Fruit fly (Drosophila melanogaster) whole organism, wandering third instar larva: Measurements from ENCODE around the gene CG17906.

Experiments
- Abd-B ChIP-seq: fragments of >200 bp; optimal IDR thresholded peaks from 2 replicates; lab custom pipeline; 2017; ENCODE audit warnings: missing biosample characterization, missing genetic modification characterization
- CG32264 ChIP-seq: fragments of 200-800 bp; sonication (Bioruptor generic); optimal IDR thresholded peaks from 2 replicates; lab custom pipeline; 2016; ENCODE audit warnings: missing biosample characterization, missing genetic modification characterization
- CrebA ChIP-seq: fragments of 200-800 bp; sonication (Bioruptor generic); optimal IDR thresholded peaks from 2 replicates; lab custom pipeline; 2016; ENCODE audit warnings: missing biosample characterization, mild to moderate bottlenecking, missing genetic modification characterization, borderline replicate concordance
- Dfd ChIP-seq: fragments of >200 bp; optimal IDR thresholded peaks from 2 replicates; lab custom pipeline; 2017; ENCODE audit warnings: missing biosample characterization, missing genetic modification characterization
- Dif ChIP-seq: fragments of 200-275, 200-300 bp; sonication (Bioruptor generic); optimal IDR thresholded peaks from 2 replicates; lab custom pipeline; 2018; ENCODE audit warnings: missing biosample characterization, missing genetic modification characterization; ENCODE audit not compliant: partially characterized antibody
- GATAd ChIP-seq: sonication (Bioruptor generic); optimal IDR thresholded peaks from 2 replicates; lab custom pipeline; 2016; ENCODE audit warnings: missing biosample characterization, missing genetic modification characterization
- Hnf4 ChIP-seq: fragments of 200-800 bp; sonication (Bioruptor generic); optimal IDR thresholded peaks from 2 replicates; lab custom pipeline; 2016; ENCODE audit warnings: missing biosample characterization, mild to moderate bottlenecking, missing genetic modification characterization
- Hr78 ChIP-seq: fragments of >200 bp; optimal IDR thresholded peaks from 2 replicates; lab custom pipeline; 2017; ENCODE audit warnings: missing biosample characterization, missing genetic modification characterization
- Hr83 ChIP-seq: fragments of 200-300 bp; sonication (Bioruptor generic); optimal IDR thresholded peaks from 2 replicates; lab custom pipeline; 2016; ENCODE audit warnings: missing biosample characterization, mild to moderate bottlenecking, missing genetic modification characterization, moderate library complexity; ENCODE audit not compliant: poor library complexity, severe bottlenecking
- Jra ChIP-seq: sonication (Bioruptor generic); optimal IDR thresholded peaks from 2 replicates; lab custom pipeline; 2016; ENCODE audit warnings: missing biosample characterization, missing genetic modification characterization
- Myc ChIP-seq: fragments of >200 bp; optimal IDR thresholded peaks from 2 replicates; lab custom pipeline; 2017
- N ChIP-seq: fragments of >200 bp; optimal IDR thresholded peaks from 2 replicates; lab custom pipeline; 2018; ENCODE audit warnings: missing biosample characterization, missing external identifiers, missing genetic modification characterization
- OdsH ChIP-seq: fragments of 200-800 bp; sonication (Bioruptor generic); optimal IDR thresholded peaks from 2 replicates; lab custom pipeline; 2016; ENCODE audit warnings: missing biosample characterization, mild to moderate bottlenecking, missing genetic modification characterization
- Rel ChIP-seq, 2 experiments: fragments of 200-800 bp; sonication (Bioruptor generic) in 1 of 2; optimal IDR thresholded peaks; 2 replicates in 1 of 2; 3 replicates in 1 of 2; lab custom pipeline; 2016 to 2019; ENCODE audit warnings: mild to moderate bottlenecking in 2 of 2, missing biosample characterization in 2 of 2, missing genetic modification characterization in 2 of 2, moderate library complexity in 1 of 2
- Sp1 ChIP-seq: fragments of 200-800 bp; sonication (Bioruptor generic); optimal IDR thresholded peaks from 3 replicates; lab custom pipeline; 2019; ENCODE audit warnings: missing biosample characterization, mild to moderate bottlenecking, missing genetic modification characterization, moderate library complexity
- Vsx2 ChIP-seq: fragments of 200-300, 225-300 bp; sonication (Bioruptor generic); optimal IDR thresholded peaks from 2 replicates; lab custom pipeline; 2018; ENCODE audit warnings: missing biosample characterization, missing genetic modification characterization; ENCODE audit not compliant: partially characterized antibody
- br ChIP-seq: fragments of 200-800 bp; sonication (Bioruptor generic); optimal IDR thresholded peaks from 2 replicates; lab custom pipeline; 2016; ENCODE audit warnings: missing biosample characterization, missing genetic modification characterization
- brk ChIP-seq: fragments of 200-800 bp; sonication (Bioruptor generic); optimal IDR thresholded peaks from 2 replicates; lab custom pipeline; 2016; ENCODE audit warnings: missing biosample characterization, mild to moderate bottlenecking, missing genetic modification characterization
- dl ChIP-seq, 2 experiments: fragments of 175-275, 200-275 bp in 1 of 2; fragments of 200-275 bp in 1 of 2; sonication (Bioruptor generic); optimal IDR thresholded peaks; lab custom pipeline; 2018; ENCODE audit warnings: mild to moderate bottlenecking in 2 of 2, missing biosample characterization in 2 of 2, missing genetic modification characterization in 2 of 2, moderate library complexity in 2 of 2; ENCODE audit not compliant: partially characterized antibody in 2 of 2, insufficient read depth in 1 of 2
- dmrt93B ChIP-seq: fragments of 200-800 bp; sonication (Bioruptor generic); optimal IDR thresholded peaks from 2 replicates; lab custom pipeline; 2018; ENCODE audit warnings: missing biosample characterization, mild to moderate bottlenecking, missing genetic modification characterization
- dsf ChIP-seq: sonication (Bioruptor generic); optimal IDR thresholded peaks from 2 replicates; lab custom pipeline; 2016; ENCODE audit warnings: missing biosample characterization, missing genetic modification characterization, borderline replicate concordance
- ey ChIP-seq: fragments of 200-800 bp; sonication (Bioruptor generic); optimal IDR thresholded peaks from 2 replicates; lab custom pipeline; 2016; ENCODE audit warnings: missing biosample characterization, missing genetic modification characterization
- foxo ChIP-seq, 2 experiments: fragments of 200-800 bp; sonication (Bioruptor generic); optimal IDR thresholded peaks; 2 replicates in 1 of 2; 3 replicates in 1 of 2; lab custom pipeline; 2016 to 2017; ENCODE audit warnings: missing biosample characterization in 2 of 2, missing genetic modification characterization in 2 of 2
- fru ChIP-seq: fragments of 200-800 bp; sonication (Bioruptor generic); optimal IDR thresholded peaks from 3 replicates; lab custom pipeline; 2016; ENCODE audit warnings: missing biosample characterization, mild to moderate bottlenecking, missing genetic modification characterization
- h ChIP-seq: fragments of 200-800 bp; sonication (Bioruptor generic); optimal IDR thresholded peaks from 3 replicates; lab custom pipeline; 2016; ENCODE audit warnings: missing biosample characterization, mild to moderate bottlenecking, missing genetic modification characterization
- lola ChIP-seq: fragments of >200 bp; optimal IDR thresholded peaks from 2 replicates; lab custom pipeline; 2017; ENCODE audit warnings: missing biosample characterization, missing genetic modification characterization
- pan ChIP-seq: fragments of >200 bp; optimal IDR thresholded peaks from 2 replicates; lab custom pipeline; 2017
- psq ChIP-seq: fragments of 200-800 bp; sonication (Bioruptor generic); optimal IDR thresholded peaks from 3 replicates; lab custom pipeline; 2017; ENCODE audit warnings: missing biosample characterization, mild to moderate bottlenecking, missing genetic modification characterization, moderate library complexity
- rgr ChIP-seq: fragments of 200-800 bp; sonication (Bioruptor generic); optimal IDR thresholded peaks from 3 replicates; lab custom pipeline; 2016; ENCODE audit warnings: missing biosample characterization, mild to moderate bottlenecking, missing genetic modification characterization
- sage ChIP-seq: fragments of 200-800 bp; sonication (Bioruptor generic); optimal IDR thresholded peaks from 2 replicates; lab custom pipeline; 2016; ENCODE audit warnings: missing biosample characterization, mild to moderate bottlenecking, missing genetic modification characterization
- sv ChIP-seq: fragments of 200-800 bp; sonication (Bioruptor generic); optimal IDR thresholded peaks from 3 replicates; lab custom pipeline; 2016; ENCODE audit warnings: missing biosample characterization, missing genetic modification characterization
- tai ChIP-seq: sonication (Bioruptor generic); optimal IDR thresholded peaks from 2 replicates; lab custom pipeline; 2016; ENCODE audit warnings: missing biosample characterization, missing genetic modification characterization
- woc ChIP-seq: sonication (Bioruptor generic); optimal IDR thresholded peaks from 2 replicates; lab custom pipeline; 2016; ENCODE audit warnings: missing biosample characterization, mild to moderate bottlenecking, missing genetic modification characterization

The CG17906 gene

dm6 chr2L:8972905-8973304, 21.3 kb upstream of the CG17906 start:
- TF ChIP-seq Hr78 (GFP tag; lab: Kevin White, UChicago) (no peak), Myc (lab: Kevin White, UChicago) (no peak), h (GFP tag; lab: Kevin White, UChicago) (no peak), lola (GFP tag; lab: Kevin White, UChicago) (no peak), woc (GFP tag; lab: Kevin White, UChicago) (no peak), Hnf4 (GFP tag; lab: Kevin White, UChicago) (no peak)

dm6 chr2L:8974506-8974905, 19.7 kb upstream of the CG17906 start:
- peak; percentile 21 for TF ChIP-seq N (GFP tag; lab: Kevin White, UChicago)
- TF ChIP-seq Myc (lab: Kevin White, UChicago), result peak; percentile 41
- TF ChIP-seq Hnf4 (GFP tag; lab: Kevin White, UChicago), result no peak

- no peak for TF ChIP-seq Hr83 (GFP tag; lab: Kevin White, UChicago)
- TF ChIP-seq Vsx2 (GFP tag; lab: Kevin White, UChicago), result no peak
- no peak for TF ChIP-seq rgr (GFP tag; lab: Kevin White, UChicago)
- TF ChIP-seq woc (GFP tag; lab: Kevin White, UChicago), result no peak
- TF ChIP-seq foxo (GFP tag; optimal IDR thresholded peaks at IDR 0.05; lab: Kevin White, UChicago), result no peak
- no peak for TF ChIP-seq sage (GFP tag; lab: Kevin White, UChicago)
- no peak for TF ChIP-seq psq
- TF ChIP-seq h (GFP tag; lab: Kevin White, UChicago), result no peak
- no peak for TF ChIP-seq CrebA (GFP tag; lab: Kevin White, UChicago)
- no peak for TF ChIP-seq OdsH (GFP tag; lab: Kevin White, UChicago)
These were observed 18.9 kb upstream of the CG17906 start, which contains the start of gene CG9541 for dm6 chr2L:8975328-8975727. TSS of gene CG9541 (minus strand) at chr2L:8975428.

- no peak for TF ChIP-seq sage (GFP tag; lab: Kevin White, UChicago)
- TF ChIP-seq brk, result no peak
- TF ChIP-seq Rel (GFP tag; optimal IDR thresholded peaks at IDR 0.05; lab: Kevin White, UChicago), result no peak
- TF ChIP-seq Rel (tag; optimal IDR thresholded peaks at IDR 0.05; lab: Kevin White, UChicago), result no peak
- TF ChIP-seq ey (GFP tag; lab: Kevin White, UChicago), result no peak
- TF ChIP-seq dmrt93B (GFP tag; lab: Kevin White, UChicago), result no peak
- TF ChIP-seq N (GFP tag; lab: Kevin White, UChicago), result no peak
- no peak for TF ChIP-seq dsf (GFP tag; lab: Kevin White, UChicago)
- TF ChIP-seq, all 38 proteins: peak for 0
These were observed 13.8 kb upstream of the CG17906 start, which contains the start of gene CG18662 for dm6 chr2L:8980359-8980758. TSS of gene CG18662 (plus strand) at chr2L:8980659.

- TF ChIP-seq fru (GFP tag; lab: Kevin White, UChicago), result no peak
- TF ChIP-seq brk, result no peak
- TF ChIP-seq Hr83 (GFP tag; lab: Kevin White, UChicago), result no peak
- no peak for TF ChIP-seq br (GFP tag; lab: Kevin White, UChicago)
- no peak for TF ChIP-seq foxo (GFP tag; optimal IDR thresholded peaks at IDR 0.05; lab: Kevin White, UChicago)
- no peak for TF ChIP-seq Jra
- no peak for TF ChIP-seq Dif (GFP tag; lab: Kevin White, UChicago)
These were observed 11.4 kb upstream of the CG17906 start for dm6 chr2L:8982584-8983302.

dm6 chr2L:8984614-8985318, 9.4 kb upstream of the CG17906 start, which contains the start of gene CG13101:
TSS of gene CG13101 (minus strand) at chr2L:8984872.
- TF ChIP-seq Abd-B (GFP tag; lab: Kevin White, UChicago) (no peak), dmrt93B (GFP tag; lab: Kevin White, UChicago) (peak; percentile 90), dl (GFP tag; optimal IDR thresholded peaks at IDR 0.05; lab: Kevin White, UChicago; ENCODE audit: insufficient read depth in 1 of 2, partially characterized antibody in 2 of 2) (no peak), sage (GFP tag; lab: Kevin White, UChicago) (peak; percentile 95), woc (GFP tag; lab: Kevin White, UChicago) (peak; percentile 96), ey (GFP tag; lab: Kevin White, UChicago) (peak; percentile 95), brk (peak; percentile 95), dsf (GFP tag; lab: Kevin White, UChicago) (peak; percentile 86), rgr (GFP tag; lab: Kevin White, UChicago) (peak; percentile 98), Hnf4 (GFP tag; lab: Kevin White, UChicago) (peak; percentile 97), CrebA (GFP tag; lab: Kevin White, UChicago) (peak; percentile 34), N (GFP tag; lab: Kevin White, UChicago) (no peak), GATAd (peak; percentile 72), Vsx2 (GFP tag; lab: Kevin White, UChicago) (no peak), h (GFP tag; lab: Kevin White, UChicago) (peak; percentile 99), Sp1 (GFP tag; lab: Kevin White, UChicago) (peak; percentile 97), CG32264 (peak; percentile 89), tai (peak; percentile 88), Dif (GFP tag; lab: Kevin White, UChicago) (peak; percentile 31), Hr78 (GFP tag; lab: Kevin White, UChicago) (no peak), pan (no peak), Dfd (GFP tag; lab: Kevin White, UChicago) (peak; percentile 27), sv (peak; percentile 92)
